Worm (Caenorhabditis elegans) whole organism, mixed stage, embryonic: ENCODE results near the gene T26C5.4.

Experiments
- M03D4.4 ChIP-seq: sonication (generic microtip); optimal IDR thresholded peaks from 2 replicates; lab custom pipeline; 2017; ENCODE audit warnings: mild to moderate bottlenecking, missing genetic modification characterization, missing compliant biosample characterization
- bed-3 ChIP-seq: fragments of 200-800 bp; sonication (Bioruptor generic); optimal IDR thresholded peaks from 3 replicates; lab custom pipeline; 2018; ENCODE audit warnings: mild to moderate bottlenecking, missing genetic modification characterization, moderate library complexity, missing compliant biosample characterization
- blmp-1 ChIP-seq: fragments of 150-350 bp; optimal IDR thresholded peaks from 2 replicates; lab custom pipeline; 2014; ENCODE audit warnings: missing biosample characterization, missing genetic modification characterization
- ceh-39 ChIP-seq: fragments of 150-350 bp; optimal IDR thresholded peaks from 2 replicates; lab custom pipeline; 2014; ENCODE audit warnings: missing biosample characterization, missing genetic modification characterization
- ceh-43 ChIP-seq: fragments of 200-800 bp; sonication (Bioruptor generic); optimal IDR thresholded peaks from 2 replicates; lab custom pipeline; 2018; ENCODE audit warnings: mild to moderate bottlenecking, missing genetic modification characterization, moderate library complexity, missing compliant biosample characterization
- ces-1 ChIP-seq: fragments of 150-350 bp; optimal IDR thresholded peaks from 2 replicates; lab custom pipeline; 2014; ENCODE audit warnings: missing biosample characterization, missing genetic modification reagents, missing genetic modification characterization
- cnd-1 ChIP-seq: fragments of 200-800 bp; sonication (Bioruptor generic); optimal IDR thresholded peaks from 2 replicates; lab custom pipeline; 2018; ENCODE audit warnings: mild to moderate bottlenecking, missing genetic modification characterization, missing compliant biosample characterization
- drap-1 ChIP-seq: fragments of 200-800 bp; sonication (Bioruptor generic); optimal IDR thresholded peaks from 3 replicates; lab custom pipeline; 2018; ENCODE audit warnings: mild to moderate bottlenecking, missing genetic modification characterization, missing compliant biosample characterization
- elt-1 ChIP-seq: sonication (generic microtip); optimal IDR thresholded peaks from 2 replicates; lab custom pipeline; 2017; ENCODE audit warnings: missing genetic modification characterization, mild to moderate bottlenecking, missing compliant biosample characterization, antibody characterized with exemption, moderate library complexity, borderline replicate concordance; ENCODE audit not compliant: insufficient read depth
- elt-3 ChIP-seq: fragments of 150-350 bp; optimal IDR thresholded peaks from 2 replicates; lab custom pipeline; 2014; ENCODE audit warnings: missing biosample characterization, missing genetic modification characterization
- flh-1 ChIP-seq: fragments of 200-800 bp; sonication (Bioruptor generic); optimal IDR thresholded peaks from 2 replicates; lab custom pipeline; 2018; ENCODE audit warnings: mild to moderate bottlenecking, missing genetic modification characterization, moderate library complexity, missing compliant biosample characterization
- ham-2 ChIP-seq: fragments of 200-800 bp; sonication (Bioruptor generic); optimal IDR thresholded peaks from 2 replicates; lab custom pipeline; 2018; ENCODE audit warnings: mild to moderate bottlenecking, missing genetic modification characterization, missing compliant biosample characterization
- hlh-1 ChIP-seq: fragments of 150-350 bp; optimal IDR thresholded peaks from 2 replicates; lab custom pipeline; 2014; ENCODE audit warnings: missing biosample characterization, missing genetic modification reagents, missing genetic modification characterization
- lin-13 ChIP-seq: fragments of 150-350 bp; optimal IDR thresholded peaks from 2 replicates; lab custom pipeline; 2014; ENCODE audit warnings: missing biosample characterization, missing genetic modification characterization
- lin-32 ChIP-seq: fragments of 200-800 bp; sonication (Bioruptor generic); optimal IDR thresholded peaks from 2 replicates; lab custom pipeline; 2018; ENCODE audit warnings: mild to moderate bottlenecking, missing genetic modification characterization, missing compliant biosample characterization
- lsy-2 ChIP-seq: fragments of 150-350 bp; optimal IDR thresholded peaks from 2 replicates; lab custom pipeline; 2014; ENCODE audit warnings: missing biosample characterization, missing genetic modification characterization
- mab-5 ChIP-seq: fragments of 150-350 bp; optimal IDR thresholded peaks from 2 replicates; lab custom pipeline; 2014; ENCODE audit warnings: missing biosample characterization, missing genetic modification characterization
- mep-1 ChIP-seq: fragments of 150-350 bp; optimal IDR thresholded peaks from 2 replicates; lab custom pipeline; 2017; ENCODE audit warnings: missing biosample characterization, missing genetic modification reagents, missing genetic modification characterization, inconsistent platforms
- mls-2 ChIP-seq: sonication (generic microtip); optimal IDR thresholded peaks from 2 replicates; lab custom pipeline; 2016; ENCODE audit warnings: mild to moderate bottlenecking, missing genetic modification characterization, moderate library complexity, missing compliant biosample characterization
- nhr-12 ChIP-seq: fragments of 150-350 bp; optimal IDR thresholded peaks from 2 replicates; lab custom pipeline; 2014; ENCODE audit warnings: missing biosample characterization, missing genetic modification characterization
- nhr-2 ChIP-seq: fragments of 150-350 bp; optimal IDR thresholded peaks from 2 replicates; lab custom pipeline; 2014; ENCODE audit warnings: missing biosample characterization, missing genetic modification characterization
- nhr-237 ChIP-seq: fragments of 150-350 bp; optimal IDR thresholded peaks from 2 replicates; lab custom pipeline; 2014; ENCODE audit warnings: missing biosample characterization, missing genetic modification characterization
- nhr-76 ChIP-seq: sonication (generic microtip); optimal IDR thresholded peaks from 2 replicates; lab custom pipeline; 2017; ENCODE audit warnings: missing biosample characterization, missing genetic modification characterization
- pha-4 ChIP-seq: fragments of 150-350 bp; optimal IDR thresholded peaks from 2 replicates; lab custom pipeline; 2018; ENCODE audit warnings: missing biosample characterization, missing genetic modification reagents, missing genetic modification characterization
- sem-2 ChIP-seq: fragments of 200-800 bp; sonication (Bioruptor generic); optimal IDR thresholded peaks from 2 replicates; lab custom pipeline; 2018; ENCODE audit warnings: mild to moderate bottlenecking, missing genetic modification characterization, missing compliant biosample characterization
- snpc-4 ChIP-seq: fragments of 150-350 bp; optimal IDR thresholded peaks from 2 replicates; lab custom pipeline; 2014; ENCODE audit warnings: missing biosample characterization, missing genetic modification characterization
- sptf-1 ChIP-seq: sonication (generic microtip); optimal IDR thresholded peaks from 2 replicates; lab custom pipeline; 2017; ENCODE audit warnings: mild to moderate bottlenecking, missing genetic modification characterization, moderate library complexity, missing compliant biosample characterization
- tbx-8 ChIP-seq: fragments of 200-800 bp; sonication (Bioruptor generic); optimal IDR thresholded peaks from 2 replicates; lab custom pipeline; 2018; ENCODE audit warnings: mild to moderate bottlenecking, missing genetic modification characterization, moderate library complexity, missing compliant biosample characterization
- unc-120 ChIP-seq: sonication (generic microtip); optimal IDR thresholded peaks from 2 replicates; lab custom pipeline; 2017; ENCODE audit warnings: missing genetic modification characterization, missing compliant biosample characterization; ENCODE audit not compliant: poor library complexity, severe bottlenecking
- unc-39 ChIP-seq: fragments of 150-350 bp; optimal IDR thresholded peaks from 2 replicates; lab custom pipeline; 2014; ENCODE audit warnings: missing biosample characterization, missing genetic modification characterization
- unc-62 ChIP-seq: fragments of 150-350 bp; optimal IDR thresholded peaks from 2 replicates; lab custom pipeline; 2014; ENCODE audit warnings: missing biosample characterization, missing genetic modification reagents, missing genetic modification characterization
- ztf-11 ChIP-seq: fragments of 150-350 bp; optimal IDR thresholded peaks from 2 replicates; lab custom pipeline; 2014; ENCODE audit warnings: missing biosample characterization, missing genetic modification characterization

T26C5.4 gene

ce11 chrII:9232493-9232892 lies 17.8 kb downstream of the T26C5.4 start:
- TF ChIP-seq ham-2 (peak; percentile 9), ces-1 (GFP tag; lab: Kevin White, UChicago) (no peak), nhr-12 (tag; lab: Kevin White, UChicago) (no peak), blmp-1 (tag; lab: Kevin White, UChicago) (peak; percentile 89)

- TF ChIP-seq cnd-1 (tag; lab: Kevin White, UChicago) (no peak), unc-39 (tag; lab: Kevin White, UChicago) (no peak), elt-1 (tag; lab: Kevin White, UChicago) (no peak), mab-5 (tag; lab: Kevin White, UChicago) (no peak), mep-1 (no peak), snpc-4 (tag; lab: Kevin White, UChicago) (no peak), unc-62 (no peak)
Observed at ce11 chrII:9231240-9231639, 19.1 kb downstream of the T26C5.4 start, which contains the start of gene gst-13. Gene gst-13, plus strand, starts transcription at chrII:9231457.

ce11 chrII:9227134-9227533 lies 23.2 kb downstream of the T26C5.4 start, which contains the start of gene abu-14:
Gene abu-14, minus strand, starts transcription at chrII:9227214.
- TF ChIP-seq nhr-2 (tag; lab: Kevin White, UChicago) (no peak), unc-120 (tag; lab: Kevin White, UChicago) (no peak), M03D4.4 (no peak), unc-62 (no peak), hlh-1 (tag; lab: Kevin White, UChicago) (no peak), ces-1 (GFP tag; lab: Kevin White, UChicago) (no peak), elt-1 (tag; lab: Kevin White, UChicago) (no peak), drap-1 (no peak), ceh-43 (GFP tag; lab: Kevin White, UChicago) (no peak), mep-1 (no peak), mls-2 (tag; lab: Kevin White, UChicago) (no peak), tbx-8 (GFP tag; lab: Kevin White, UChicago) (no peak), mab-5 (tag; lab: Kevin White, UChicago) (no peak), lsy-2 (tag; lab: Kevin White, UChicago) (no peak), lin-32 (GFP tag; lab: Kevin White, UChicago) (no peak), sptf-1 (tag; lab: Kevin White, UChicago) (no peak), pha-4 (tag; lab: Kevin White, UChicago) (no peak), nhr-76 (tag; lab: Kevin White, UChicago) (no peak)
- TF ChIP-seq, all 35 proteins: peak for 0

DNA sequence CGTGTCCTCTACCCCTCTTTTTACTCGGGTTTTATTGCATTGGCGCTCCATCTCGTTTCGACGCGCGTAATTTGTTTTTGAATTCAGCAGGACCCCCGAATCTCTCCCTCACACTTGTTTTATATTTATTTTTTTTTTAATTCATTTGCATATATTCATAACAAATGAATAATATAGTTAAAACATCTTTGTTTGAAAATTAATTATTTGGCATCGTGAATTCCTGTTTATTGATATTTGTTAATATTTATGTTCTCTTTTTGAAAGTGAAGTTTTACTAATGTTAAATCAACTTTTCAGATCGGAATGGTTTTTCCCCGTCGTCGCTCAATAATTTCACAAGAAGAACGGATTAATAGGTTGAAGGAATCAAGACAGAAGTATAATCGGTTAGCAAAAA lies 27.4 kb downstream of the T26C5.4 start, which contains the start of gene ZK1067.3:
Gene ZK1067.3 (plus strand): TSS at position 301 of the 400 bp plus-strand sequence.
- no peak for TF ChIP-seq bed-3 (GFP tag; lab: Kevin White, UChicago)
- no peak for TF ChIP-seq drap-1
- TF ChIP-seq mab-5 (tag; lab: Kevin White, UChicago): no peak
- no peak for TF ChIP-seq ces-1 (GFP tag; lab: Kevin White, UChicago)
- no peak for TF ChIP-seq hlh-1 (tag; lab: Kevin White, UChicago)
- TF ChIP-seq blmp-1 (tag; lab: Kevin White, UChicago): no peak
- no peak for TF ChIP-seq ham-2
- TF ChIP-seq nhr-12 (tag; lab: Kevin White, UChicago): no peak
- no peak for TF ChIP-seq ztf-11 (tag; lab: Kevin White, UChicago)
- TF ChIP-seq unc-62: no peak
- TF ChIP-seq ceh-43 (GFP tag; lab: Kevin White, UChicago): no peak
- no peak for TF ChIP-seq flh-1

DNA sequence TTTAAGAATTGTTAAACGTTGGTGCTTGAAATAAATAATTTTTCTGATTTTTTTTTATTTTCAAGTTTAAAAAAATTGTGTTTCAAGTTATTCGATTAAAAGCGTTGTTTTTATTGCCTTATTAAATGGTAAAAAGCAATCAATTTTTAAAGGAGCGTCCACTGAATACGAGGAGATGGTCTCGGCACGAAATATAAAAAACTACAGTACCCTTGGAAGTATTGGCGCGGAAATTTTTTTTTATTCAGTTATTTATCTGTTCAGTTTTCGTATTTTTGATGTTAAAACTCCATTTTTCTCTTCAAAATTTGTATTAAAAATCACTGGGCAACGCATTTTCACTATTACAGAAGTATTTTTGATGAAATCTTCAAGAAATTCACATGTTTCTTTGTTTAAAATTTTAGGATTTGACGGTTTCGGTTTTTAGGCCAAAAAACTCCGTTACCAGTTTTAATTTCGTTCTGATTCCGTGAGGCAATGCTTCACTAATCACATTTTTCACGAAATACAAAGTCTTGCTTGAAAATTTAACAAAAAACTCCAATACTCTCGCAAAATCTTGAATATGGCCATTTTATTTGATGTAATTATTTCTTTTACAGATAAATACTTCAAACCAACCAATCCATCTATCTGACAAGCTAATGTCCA lies 37.1 kb downstream of the T26C5.4 start, which contains the start of gene znfx-1:
Gene znfx-1 (plus strand): TSS at position 604 of the 654 bp plus-strand sequence.
- TF ChIP-seq nhr-237 (tag; lab: Kevin White, UChicago) (no peak), lsy-2 (tag; lab: Kevin White, UChicago) (no peak), lin-32 (GFP tag; lab: Kevin White, UChicago) (no peak), mab-5 (tag; lab: Kevin White, UChicago) (no peak), tbx-8 (GFP tag; lab: Kevin White, UChicago) (no peak), sem-2 (GFP tag; lab: Kevin White, UChicago) (no peak), nhr-76 (tag; lab: Kevin White, UChicago) (no peak), pha-4 (tag; lab: Kevin White, UChicago) (no peak), elt-3 (no peak), cnd-1 (tag; lab: Kevin White, UChicago) (no peak), drap-1 (no peak), mep-1 (no peak), sptf-1 (tag; lab: Kevin White, UChicago) (no peak), ztf-11 (tag; lab: Kevin White, UChicago) (no peak), nhr-12 (tag; lab: Kevin White, UChicago) (no peak), snpc-4 (tag; lab: Kevin White, UChicago) (no peak), ceh-39 (tag; lab: Kevin White, UChicago) (no peak), lin-13 (no peak), unc-120 (tag; lab: Kevin White, UChicago) (no peak)
